Fruit fly (Drosophila melanogaster) S2 (cell line): ENCODE measurements around the gene ATPsynB.

Experiments used
- CG8478 ChIP-seq: fragments of >200 bp; optimal IDR thresholded peaks from 2 replicates; lab custom pipeline; 2018
- CTCF ChIP-seq, 2 experiments: fragments of >200 bp; optimal IDR thresholded peaks; 2 replicates each; lab custom pipeline; 2018

Gene ATPsynB

DNA sequence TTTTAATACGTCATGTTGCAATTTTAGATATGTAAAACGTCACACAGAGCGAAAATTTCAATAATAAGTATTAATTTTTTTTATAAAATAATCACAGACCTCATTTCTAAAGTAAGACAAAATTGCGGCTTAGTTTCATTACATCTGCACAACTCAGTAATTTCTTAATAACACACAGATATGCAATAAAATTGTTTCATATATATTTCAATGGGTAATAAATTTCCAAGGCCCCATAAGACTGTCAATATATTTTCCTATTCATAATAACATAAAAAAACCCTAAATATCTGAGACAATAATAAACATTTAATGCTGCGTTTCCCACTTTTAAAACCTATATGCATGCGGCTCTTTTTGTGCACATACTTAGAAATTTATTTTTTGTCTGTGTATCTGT is 34.2 kb upstream of the ATPsynB start:
- TF ChIP-seq CTCF (optimal IDR thresholded peaks at IDR 0.05; lab: Kevin White, UChicago) (no peak), CG8478 (lab: Kevin White, UChicago) (no peak)

DNA sequence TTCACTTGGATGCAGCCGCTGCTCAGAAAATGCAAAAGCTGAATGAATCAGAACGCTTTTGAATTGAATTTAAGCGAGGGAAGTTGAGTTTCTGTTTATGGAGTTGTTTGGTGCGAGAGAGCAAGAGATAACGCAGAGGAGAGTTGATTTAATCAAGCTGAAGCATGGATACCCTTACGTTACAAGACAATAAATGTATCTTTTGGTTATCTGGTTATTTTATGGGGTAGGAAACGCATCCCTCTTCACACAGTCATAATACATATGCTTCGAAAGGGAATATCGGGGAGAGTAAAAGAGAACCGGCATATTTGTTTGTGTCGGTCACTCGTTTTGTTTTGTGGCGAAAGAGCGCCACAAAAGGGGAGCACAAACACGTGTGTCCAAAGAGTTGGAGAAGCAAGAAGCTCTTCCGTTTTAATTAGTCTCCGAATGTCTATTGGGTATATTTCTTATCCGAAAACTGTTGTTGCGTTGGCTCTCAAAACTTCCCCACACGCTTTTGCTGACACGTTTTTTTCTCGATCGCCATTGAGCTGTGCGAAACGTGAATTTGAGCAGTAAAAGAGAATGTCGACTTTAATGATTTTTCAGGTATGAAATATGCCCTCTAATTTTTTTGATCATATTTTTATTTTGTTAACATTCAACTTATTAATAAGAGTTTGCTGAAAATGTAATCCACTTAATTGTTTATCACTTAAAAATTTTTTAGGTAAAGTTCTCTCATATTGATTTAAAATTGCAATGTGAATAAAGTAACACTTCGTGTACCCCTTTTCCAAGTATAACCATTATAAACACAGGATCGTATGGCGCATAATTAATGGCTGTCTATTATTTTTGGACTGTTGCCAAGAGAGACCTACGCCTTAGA is 32.9 kb upstream of the ATPsynB start, which contains the start of gene Prps:
Prps (minus strand) TSS at position 51 of the 877 bp plus-strand sequence.
- TF ChIP-seq CG8478 (lab: Kevin White, UChicago): no peak
- no peak for TF ChIP-seq CTCF (optimal IDR thresholded peaks at IDR 0.05; lab: Kevin White, UChicago)

DNA sequence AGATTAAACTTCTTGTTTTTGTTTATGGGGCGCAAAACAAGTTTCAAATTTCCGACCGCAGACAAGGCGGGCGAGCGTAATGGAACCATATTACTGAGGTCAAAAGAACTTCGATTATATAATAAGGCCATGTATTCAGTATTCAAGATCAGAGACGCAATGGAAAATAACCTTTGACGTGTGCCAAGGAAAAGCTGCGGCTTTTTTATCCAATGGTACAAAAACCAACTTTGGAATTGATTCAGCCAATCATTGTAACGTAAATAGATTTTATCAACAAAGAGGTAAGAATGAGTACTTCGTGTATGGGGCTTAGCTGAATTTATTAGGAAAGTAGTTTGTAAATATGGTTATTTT is 32.3 kb upstream of the ATPsynB start:
- TF ChIP-seq CTCF (optimal IDR thresholded peaks at IDR 0.05; lab: Kevin White, UChicago) (no peak), CG8478 (lab: Kevin White, UChicago) (no peak)

DNA sequence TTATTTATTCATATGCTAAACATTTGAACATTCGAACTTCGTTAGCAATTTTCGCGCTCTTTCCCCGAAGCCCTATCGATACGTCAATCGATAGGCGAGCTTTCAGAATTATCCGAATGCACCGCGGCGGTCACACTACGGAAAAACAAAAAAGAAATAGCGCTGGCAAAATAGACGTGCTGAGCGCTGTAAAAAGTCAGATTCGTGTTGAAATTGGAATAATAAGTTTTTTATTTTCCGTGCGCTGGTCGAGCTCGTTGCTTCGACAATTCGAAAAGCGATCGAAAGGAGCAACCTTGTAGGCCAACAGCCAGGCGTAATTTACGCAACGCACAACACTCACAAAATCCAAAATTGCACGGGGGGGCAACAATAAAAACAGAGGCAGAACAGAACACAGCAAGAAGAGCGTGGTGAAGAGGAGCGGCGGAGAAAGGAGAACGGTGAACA is 31.6 kb upstream of the ATPsynB start, which contains the start of gene Ubc4:
Ubc4 (plus strand) TSS at position 144 of the 450 bp plus-strand sequence.
- TF ChIP-seq CTCF (optimal IDR thresholded peaks at IDR 0.05; lab: Kevin White, UChicago) (no peak), CG8478 (lab: Kevin White, UChicago) (no peak)

DNA sequence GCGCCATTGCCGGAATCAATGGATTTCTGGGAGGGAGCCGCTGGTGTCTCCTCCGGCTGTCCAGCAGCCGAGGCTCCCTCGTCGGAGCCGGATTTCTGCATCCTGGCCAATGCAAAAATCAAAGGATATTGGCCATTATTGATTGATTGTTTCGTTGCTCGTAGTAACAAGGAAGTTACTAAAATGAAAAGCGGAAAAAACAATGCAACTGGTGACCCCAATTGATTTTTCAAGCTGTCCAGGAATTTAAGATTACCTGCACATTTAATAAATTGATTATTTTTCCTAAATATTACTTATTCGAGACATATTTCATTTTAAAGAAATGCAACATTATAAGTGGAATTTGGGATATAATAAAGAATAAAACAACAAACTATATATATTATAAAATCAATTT is 26.3 kb upstream of the ATPsynB start, which contains the start of gene CG6761:
CG6761 (minus strand) TSS at position 101 of the 400 bp plus-strand sequence.
- TF ChIP-seq CG8478 (lab: Kevin White, UChicago) (no peak), CTCF (optimal IDR thresholded peaks at IDR 0.05; lab: Kevin White, UChicago) (no peak)

DNA sequence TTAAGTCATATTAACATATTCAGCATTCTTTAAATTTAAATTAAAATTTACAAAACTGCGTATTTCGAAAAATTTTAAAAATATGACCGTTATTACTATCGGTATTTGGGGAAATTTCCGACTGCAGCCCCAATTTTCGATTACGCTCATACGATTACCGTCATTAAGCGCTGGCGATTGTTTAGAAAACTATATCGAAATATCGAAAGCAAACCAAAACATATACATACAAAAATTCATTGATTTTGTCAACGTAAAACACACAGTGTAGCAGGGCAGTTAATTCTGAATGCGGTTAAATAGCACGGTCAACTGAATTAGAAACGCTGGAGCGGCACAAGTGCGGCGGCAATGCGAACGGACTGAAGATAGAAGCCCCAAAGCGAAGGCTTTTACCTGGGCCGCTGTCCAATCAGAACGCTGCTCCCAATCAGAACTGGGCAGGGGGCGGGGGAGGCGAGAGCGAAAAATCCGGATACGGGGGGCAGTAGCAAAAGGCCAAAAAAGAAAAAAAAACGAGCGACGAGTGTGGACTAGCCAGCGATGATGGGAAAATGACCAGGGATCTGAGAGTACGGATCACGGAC is 25.5 kb upstream of the ATPsynB start, which contains the start of gene CG16711:
CG16711 (plus strand) TSS at position 170 of the 587 bp plus-strand sequence.
- TF ChIP-seq CG8478 (lab: Kevin White, UChicago) (no peak), CTCF (optimal IDR thresholded peaks at IDR 0.05; lab: Kevin White, UChicago) (no peak)

DNA sequence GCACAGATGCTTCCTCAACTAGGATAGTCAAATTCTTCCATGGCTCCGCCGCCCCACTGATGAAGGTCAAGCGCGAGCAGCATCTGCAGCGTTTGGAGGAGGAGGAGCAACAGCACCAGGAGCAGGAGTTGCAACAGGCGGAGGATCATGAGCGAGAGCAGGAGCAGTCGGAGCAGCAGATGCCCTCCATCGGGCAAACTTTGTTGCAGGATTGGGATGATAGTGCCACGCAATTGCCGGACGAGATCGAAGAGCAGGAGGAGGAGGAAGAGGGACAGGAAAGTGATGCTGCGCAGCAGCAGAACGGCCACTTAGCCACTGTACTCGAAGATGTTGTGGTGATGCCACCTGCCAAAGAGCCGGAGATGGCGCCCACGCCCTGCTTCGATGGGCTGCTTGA is 24.2 kb upstream of the ATPsynB start:
- no peak for TF ChIP-seq CG8478 (lab: Kevin White, UChicago)
- TF ChIP-seq CTCF (optimal IDR thresholded peaks at IDR 0.05; lab: Kevin White, UChicago): no peak

DNA sequence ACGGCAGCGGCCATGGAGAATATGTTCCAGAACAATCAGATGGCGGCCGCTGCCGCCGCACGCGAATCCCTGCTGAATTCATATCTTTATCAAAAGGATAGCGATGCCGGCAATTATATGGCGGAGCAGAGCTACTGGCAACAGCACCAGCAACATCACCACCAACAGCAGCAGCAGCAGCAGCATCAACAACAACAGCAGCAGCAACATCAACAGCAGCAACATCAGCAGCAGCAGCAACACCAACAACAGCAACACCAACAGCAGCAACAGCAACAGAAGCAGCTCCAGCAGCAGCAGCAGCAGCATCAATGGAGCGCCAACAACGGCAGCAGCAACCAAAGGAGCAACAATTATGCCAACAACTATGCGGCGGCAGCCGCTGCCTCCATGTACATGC is 21.0 kb upstream of the ATPsynB start:
- TF ChIP-seq CTCF (optimal IDR thresholded peaks at IDR 0.05; lab: Kevin White, UChicago) (no peak), CG8478 (lab: Kevin White, UChicago) (no peak)

DNA sequence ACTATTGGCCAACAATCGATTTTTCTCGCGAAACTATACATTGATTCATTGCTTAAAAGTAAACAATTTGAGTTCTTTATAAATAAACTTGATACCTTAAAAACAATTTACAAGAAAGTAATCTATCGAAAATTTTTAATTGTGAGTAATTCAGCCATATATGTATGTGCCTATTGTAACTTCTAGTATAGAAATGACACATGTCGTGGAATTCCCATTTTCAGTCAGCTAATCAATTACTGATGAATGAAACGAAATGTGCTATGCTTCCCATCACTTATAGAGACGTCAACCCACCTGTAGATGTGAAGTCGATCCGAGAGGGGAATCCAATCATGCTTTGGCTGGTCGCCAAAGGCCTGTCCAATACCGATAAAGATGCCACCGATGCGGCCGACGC is 18.6 kb upstream of the ATPsynB start:
- TF ChIP-seq CG8478 (lab: Kevin White, UChicago): no peak

DNA sequence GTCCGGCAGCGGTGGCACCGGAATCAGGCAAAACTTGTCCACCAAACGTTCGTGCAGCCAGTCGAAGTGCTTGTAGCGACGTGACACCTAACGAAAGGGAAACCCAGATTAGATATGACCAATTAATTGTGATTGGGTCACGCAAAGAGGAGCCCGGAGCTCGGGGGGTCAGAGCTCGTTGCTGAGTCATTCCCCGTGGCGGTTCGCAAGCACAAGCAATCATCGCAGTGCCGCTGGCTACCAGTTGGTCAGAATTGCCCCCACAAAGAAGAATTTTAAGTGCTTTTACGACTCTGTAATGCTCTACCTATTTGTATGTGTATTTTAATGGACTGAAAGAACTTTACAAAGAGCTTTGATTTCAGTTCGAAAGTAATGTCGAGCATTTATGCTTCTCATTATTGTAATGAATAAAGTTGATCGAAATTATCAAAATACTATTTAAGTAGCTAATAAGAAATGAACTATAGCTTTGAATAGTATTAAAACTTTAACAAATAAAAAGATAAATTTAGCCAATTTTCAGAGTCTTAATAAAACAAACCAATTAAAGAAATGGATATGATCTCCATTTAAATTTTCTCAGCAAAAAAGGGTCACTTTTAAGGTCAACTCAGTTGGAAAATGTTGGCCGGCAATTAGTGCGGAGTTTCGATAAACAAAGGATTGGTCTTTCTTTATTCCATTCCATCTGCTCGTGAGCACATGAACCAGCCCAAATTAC is 17.6 kb upstream of the ATPsynB start:
- TF ChIP-seq CG8478 (lab: Kevin White, UChicago) (no peak), CTCF (optimal IDR thresholded peaks at IDR 0.05; lab: Kevin White, UChicago) (no peak)

DNA sequence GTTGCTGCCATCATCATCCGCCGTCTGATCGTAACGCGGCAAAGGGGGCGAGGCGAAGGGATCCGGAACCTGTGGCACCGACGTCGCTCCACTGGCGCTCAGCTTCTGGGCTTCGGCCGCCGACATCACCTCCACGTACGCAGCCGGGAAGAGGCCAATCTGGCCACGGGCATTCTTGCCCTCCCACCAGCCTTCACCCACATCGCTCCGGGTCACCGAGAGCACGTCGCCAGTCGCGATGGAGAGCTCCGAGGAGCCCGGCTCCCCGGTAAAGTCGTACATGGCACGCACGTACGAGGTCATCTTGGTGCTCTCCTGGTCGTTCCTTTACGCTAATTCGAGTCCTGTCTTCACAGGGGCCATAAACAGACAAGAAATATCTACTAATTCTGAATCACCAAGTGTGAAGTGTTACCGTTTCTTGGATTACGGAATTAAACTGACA is 16.4 kb upstream of the ATPsynB start, which contains the start of gene SH3PX1:
SH3PX1 (minus strand) TSS at position 445 of the 445 bp plus-strand sequence.
- TF ChIP-seq CTCF (optimal IDR thresholded peaks at IDR 0.05; lab: Kevin White, UChicago) (no peak), CG8478 (lab: Kevin White, UChicago) (no peak)

DNA sequence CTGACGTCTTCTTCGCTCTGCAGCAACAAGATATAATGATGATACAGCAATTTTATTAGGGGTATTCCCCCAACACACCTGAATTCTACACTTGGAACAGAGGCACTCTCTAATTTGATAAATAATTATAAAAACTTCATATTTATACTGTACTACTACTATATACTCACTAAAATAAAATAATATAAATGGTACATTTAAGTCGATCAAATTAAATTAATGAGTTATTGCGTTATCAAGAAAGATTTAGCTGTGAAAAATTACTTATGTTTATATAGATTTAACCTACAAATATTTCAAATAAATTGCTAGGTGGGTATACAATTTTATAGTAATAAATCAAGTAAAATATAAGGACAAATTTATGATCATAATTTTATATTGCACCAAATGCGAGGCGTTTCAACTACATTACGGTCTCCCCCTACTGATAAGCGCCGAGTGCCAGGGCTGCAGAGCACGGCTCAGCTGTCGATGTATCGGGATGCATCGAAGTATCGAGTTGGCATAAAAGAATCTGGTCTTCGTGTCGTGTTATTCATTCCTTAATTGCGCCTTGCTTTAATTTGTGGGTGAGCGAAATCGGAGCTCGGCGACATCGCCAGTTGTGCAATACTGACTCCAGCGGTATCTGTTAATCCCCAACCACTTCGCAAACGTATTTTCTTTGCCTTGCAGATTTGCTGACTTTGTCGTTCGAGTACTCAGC is 15.8 kb upstream of the ATPsynB start, which contains the start of gene vsg:
vsg (plus strand) TSS at position 497 of the 709 bp plus-strand sequence.
- TF ChIP-seq CTCF (optimal IDR thresholded peaks at IDR 0.05; lab: Kevin White, UChicago) (no peak), CG8478 (lab: Kevin White, UChicago) (no peak)

DNA sequence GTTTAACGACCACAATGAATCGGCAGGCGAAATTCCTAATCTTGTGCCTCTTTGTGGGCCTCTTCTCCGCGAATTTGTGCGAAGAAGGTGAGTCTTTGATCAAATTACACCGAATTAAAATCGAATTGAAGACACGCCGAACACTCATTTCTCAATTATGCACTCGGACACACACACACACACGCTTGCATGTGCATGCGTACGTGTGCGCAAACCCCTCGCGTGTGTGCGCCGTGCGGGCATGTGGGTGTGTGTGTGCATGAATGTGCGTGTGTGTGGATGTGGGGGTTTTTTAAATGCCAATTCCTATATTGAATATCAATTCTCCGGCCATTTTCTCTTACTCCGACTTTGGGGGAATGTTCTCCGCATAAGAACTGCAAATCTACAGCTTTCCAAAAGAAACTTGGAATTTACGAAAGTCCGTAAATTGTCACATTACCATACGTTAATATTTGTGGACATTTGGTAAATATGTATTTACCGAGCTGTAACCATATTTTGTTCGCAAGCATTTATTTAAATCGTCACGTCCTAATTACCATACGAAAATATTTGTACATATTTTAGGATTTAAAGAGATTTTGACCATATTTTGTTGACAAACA is 15.2 kb upstream of the ATPsynB start:
- TF ChIP-seq CTCF (optimal IDR thresholded peaks at IDR 0.05; lab: Kevin White, UChicago) (no peak), CG8478 (lab: Kevin White, UChicago) (no peak)
